Worm (Caenorhabditis elegans) whole organism, L3 larva: ENCODE measurements around the gene dnj-24.

ENCODE experiments used
- ama-1 ChIP-seq: fragments of 150-350 bp; optimal IDR thresholded peaks from 2 replicates; lab custom pipeline; 2018
- ceh-16 ChIP-seq: sonication (generic microtip); optimal IDR thresholded peaks from 2 replicates; lab custom pipeline; 2017; ENCODE audit warnings: missing biosample characterization, missing genetic modification characterization
- ceh-28 ChIP-seq: fragments of 150-350 bp; optimal IDR thresholded peaks from 2 replicates; lab custom pipeline; 2014; ENCODE audit warnings: missing biosample characterization, missing genetic modification reagents, missing genetic modification characterization
- daf-12 ChIP-seq: fragments of 150-350 bp; optimal IDR thresholded peaks from 2 replicates; lab custom pipeline; 2014; ENCODE audit warnings: missing biosample characterization, missing genetic modification reagents, missing genetic modification characterization
- egl-5 ChIP-seq: fragments of 150-350 bp; optimal IDR thresholded peaks from 2 replicates; lab custom pipeline; 2017; ENCODE audit warnings: missing biosample characterization, missing genetic modification reagents, missing genetic modification characterization, inconsistent platforms
- elt-2 ChIP-seq: sonication (generic microtip); optimal IDR thresholded peaks from 2 replicates; lab custom pipeline; 2016; ENCODE audit warnings: missing genetic modification reagents, mild to moderate bottlenecking, missing genetic modification characterization, missing compliant biosample characterization
- elt-3 ChIP-seq, 3 experiments: fragments of 150-350 bp in 1 of 3; sonication (generic microtip) in 2 of 3; optimal IDR thresholded peaks; 2 replicates in 2 of 3; 4 replicates in 1 of 3; lab custom pipeline; 2014 to 2017; ENCODE audit warnings: missing biosample characterization in 3 of 3, missing genetic modification characterization in 3 of 3
- fkh-10 ChIP-seq: sonication (generic microtip); optimal IDR thresholded peaks from 2 replicates; lab custom pipeline; 2017; ENCODE audit warnings: missing biosample characterization, missing genetic modification reagents, missing genetic modification characterization
- fkh-2 ChIP-seq: fragments of 150-350 bp; optimal IDR thresholded peaks from 2 replicates; lab custom pipeline; 2014; ENCODE audit warnings: missing biosample characterization, missing genetic modification reagents, missing genetic modification characterization
- hmg-11 ChIP-seq: sonication (generic microtip); optimal IDR thresholded peaks from 2 replicates; lab custom pipeline; 2016; ENCODE audit warnings: missing genetic modification characterization, missing compliant biosample characterization
- lin-15B ChIP-seq: fragments of 150-350 bp; optimal IDR thresholded peaks from 2 replicates; lab custom pipeline; 2014; ENCODE audit warnings: missing biosample characterization, missing genetic modification characterization
- lin-39 ChIP-seq: fragments of 150-350 bp; optimal IDR thresholded peaks from 2 replicates; lab custom pipeline; 2018; ENCODE audit warnings: missing biosample characterization, missing genetic modification reagents, missing genetic modification characterization
- mml-1 ChIP-seq: fragments of 150-350 bp; sonication (generic microtip); optimal IDR thresholded peaks from 3 replicates; lab custom pipeline; 2014; ENCODE audit warnings: missing biosample characterization, missing genetic modification characterization
- nfya-1 ChIP-seq: sonication (generic microtip); optimal IDR thresholded peaks from 2 replicates; lab custom pipeline; 2017; ENCODE audit warnings: missing genetic modification characterization, mild to moderate bottlenecking, missing compliant biosample characterization, antibody characterized with exemption, moderate library complexity; ENCODE audit not compliant: insufficient read depth
- nhr-11 ChIP-seq: fragments of 150-350 bp; optimal IDR thresholded peaks from 2 replicates; lab custom pipeline; 2014; ENCODE audit warnings: missing biosample characterization, missing genetic modification characterization
- nhr-23 ChIP-seq: fragments of 150-350 bp; optimal IDR thresholded peaks from 2 replicates; lab custom pipeline; 2014; ENCODE audit warnings: missing biosample characterization, missing genetic modification reagents, missing genetic modification characterization
- nhr-237 ChIP-seq: fragments of 150-350 bp; optimal IDR thresholded peaks from 2 replicates; lab custom pipeline; 2014; ENCODE audit warnings: missing biosample characterization, missing genetic modification characterization
- nhr-25 ChIP-seq: sonication (generic microtip); optimal IDR thresholded peaks from 2 replicates; lab custom pipeline; 2017; ENCODE audit warnings: missing biosample characterization, missing genetic modification characterization
- nhr-43 ChIP-seq: sonication (generic microtip); optimal IDR thresholded peaks from 2 replicates; lab custom pipeline; 2016; ENCODE audit warnings: mild to moderate bottlenecking, missing genetic modification characterization, missing compliant biosample characterization; ENCODE audit not compliant: poor library complexity, severe bottlenecking
- nhr-67 ChIP-seq: fragments of 150-350 bp; optimal IDR thresholded peaks from 2 replicates; lab custom pipeline; 2014; ENCODE audit warnings: missing biosample characterization, missing genetic modification characterization
- nhr-76 ChIP-seq: fragments of 150-350 bp; sonication (generic microtip); optimal IDR thresholded peaks from 5 replicates; lab custom pipeline; 2014; ENCODE audit warnings: missing biosample characterization, missing genetic modification characterization
- pha-4 ChIP-seq: fragments of 150-350 bp; optimal IDR thresholded peaks from 2 replicates; lab custom pipeline; 2014; ENCODE audit warnings: missing biosample characterization, missing genetic modification reagents, missing genetic modification characterization
- pqm-1 ChIP-seq: fragments of 150-350 bp; optimal IDR thresholded peaks from 2 replicates; lab custom pipeline; 2017; ENCODE audit warnings: missing biosample characterization, missing genetic modification characterization, inconsistent platforms
- skn-1 ChIP-seq: fragments of 150-350 bp; optimal IDR thresholded peaks from 2 replicates; lab custom pipeline; 2014; ENCODE audit warnings: missing biosample characterization, missing genetic modification characterization
- snpc-4 ChIP-seq: fragments of 150-350 bp; optimal IDR thresholded peaks from 2 replicates; lab custom pipeline; 2014; ENCODE audit warnings: missing biosample characterization, missing genetic modification characterization
- unc-39 ChIP-seq: sonication (generic microtip); optimal IDR thresholded peaks from 4 replicates; lab custom pipeline; 2017; ENCODE audit warnings: missing biosample characterization, missing genetic modification characterization
- unc-62 ChIP-seq: fragments of 150-350 bp; sonication (generic microtip); optimal IDR thresholded peaks from 4 replicates; lab custom pipeline; 2014; ENCODE audit warnings: missing biosample characterization, missing genetic modification reagents, missing genetic modification characterization
- zag-1 ChIP-seq: fragments of 150-350 bp; optimal IDR thresholded peaks from 2 replicates; lab custom pipeline; 2014; ENCODE audit warnings: missing biosample characterization, missing genetic modification characterization
- ztf-11 ChIP-seq: fragments of 150-350 bp; optimal IDR thresholded peaks from 2 replicates; lab custom pipeline; 2014; ENCODE audit warnings: missing biosample characterization, missing genetic modification characterization
- ztf-4 ChIP-seq: fragments of 150-350 bp; optimal IDR thresholded peaks from 2 replicates; lab custom pipeline; 2014; ENCODE audit warnings: missing biosample characterization, missing genetic modification characterization

dnj-24 gene

DNA sequence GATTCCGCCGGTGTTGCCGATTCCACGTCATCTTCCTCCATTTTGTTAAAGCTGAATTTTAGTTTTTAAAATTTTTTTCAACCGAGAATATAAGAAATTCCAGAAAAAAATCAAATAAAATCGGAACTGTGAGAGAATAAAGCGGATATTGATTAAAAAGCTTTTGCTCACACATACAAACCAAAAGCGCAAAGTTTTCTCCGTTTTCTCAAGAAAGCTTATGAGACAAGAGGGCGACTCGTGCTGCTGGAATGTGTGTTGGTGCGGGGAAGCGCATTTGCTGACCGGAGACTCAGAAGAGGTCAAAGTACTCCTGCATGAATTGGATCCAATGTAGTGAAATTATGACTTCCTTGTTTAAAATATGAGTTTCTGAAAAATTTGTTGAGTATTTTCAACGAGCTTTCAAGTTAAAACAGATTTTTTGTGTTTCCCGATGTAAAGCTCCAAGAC is 44.0 kb downstream of the dnj-24 start, which contains the start of gene paqr-2:
paqr-2 (minus strand) TSS at position 51 of the 453 bp plus-strand sequence.
- TF ChIP-seq hmg-11 (tag; lab: Kevin White, UChicago) = no peak
- TF ChIP-seq pqm-1 (tag; lab: Kevin White, UChicago) = peak; percentile 16
- TF ChIP-seq lin-15B (tag; lab: Kevin White, UChicago) = peak; percentile 63
- peak; percentile 51 for TF ChIP-seq pha-4
- no peak for TF ChIP-seq unc-62 (GFP tag; lab: Kevin White, UChicago)
- TF ChIP-seq nhr-23 (tag; lab: Kevin White, UChicago) = peak; percentile 13
- peak; percentile 44 for TF ChIP-seq nfya-1 (tag; lab: Kevin White, UChicago)
- peak; percentile 3 for TF ChIP-seq elt-2 (tag; lab: Kevin White, UChicago)
- TF ChIP-seq snpc-4 (tag; lab: Kevin White, UChicago) = peak; percentile 2
- TF ChIP-seq nhr-43 (tag; lab: Kevin White, UChicago) = no peak

- TF ChIP-seq snpc-4 (tag; lab: Kevin White, UChicago) (no peak), nfya-1 (tag; lab: Kevin White, UChicago) (peak; percentile 19), pha-4 (peak; percentile 16)
Measured at ce11 chrIII:5375001-5375532, 48.8 kb downstream of the dnj-24 start.

DNA sequence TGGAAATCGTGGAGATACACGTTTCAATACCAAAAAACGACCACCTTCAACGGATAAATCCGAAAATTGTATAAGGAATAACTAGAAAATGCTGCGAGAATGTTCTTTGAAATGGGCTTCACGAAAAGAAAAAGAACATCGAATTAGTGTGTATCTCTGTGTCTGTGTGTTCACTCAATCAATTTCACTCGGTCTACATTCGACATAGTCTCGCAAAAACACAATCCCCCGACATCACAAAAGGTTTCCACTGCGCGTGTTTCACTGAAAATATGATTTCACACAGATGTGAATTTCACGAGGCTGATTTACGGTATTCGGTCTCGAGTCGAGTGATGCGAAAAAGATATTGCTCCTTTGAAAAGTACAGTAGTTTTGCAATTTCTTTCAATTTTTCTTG is 50.2 kb downstream of the dnj-24 start:
- no peak for TF ChIP-seq ztf-4
- TF ChIP-seq ama-1 (lab: Kevin White, UChicago) = peak; percentile 34
- no peak for TF ChIP-seq ceh-28 (tag; lab: Kevin White, UChicago)
- TF ChIP-seq mml-1 = no peak
- TF ChIP-seq fkh-10 (GFP tag; lab: Kevin White, UChicago) = no peak
- TF ChIP-seq zag-1 (tag; lab: Kevin White, UChicago) = no peak
- no peak for TF ChIP-seq egl-5 (tag; lab: Kevin White, UChicago)
- TF ChIP-seq skn-1 (tag; lab: Kevin White, UChicago) = no peak
- TF ChIP-seq fkh-2 (tag; lab: Kevin White, UChicago) = no peak
- TF ChIP-seq nhr-25 (tag; lab: Kevin White, UChicago) = peak; percentile 5
- TF ChIP-seq unc-62 (GFP tag; lab: Kevin White, UChicago) = no peak

- no peak for TF ChIP-seq nhr-237 (tag; lab: Kevin White, UChicago)
- no peak for TF ChIP-seq elt-2 (tag; lab: Kevin White, UChicago)
- no peak for TF ChIP-seq nhr-67
- TF ChIP-seq ceh-28 (tag; lab: Kevin White, UChicago) = no peak
- peak; percentile 66 for TF ChIP-seq ama-1 (lab: Kevin White, UChicago)
- no peak for TF ChIP-seq nhr-11
- no peak for TF ChIP-seq unc-39 (tag; lab: Kevin White, UChicago)
- peak; percentile 8 for TF ChIP-seq nhr-43 (tag; lab: Kevin White, UChicago)
- no peak for TF ChIP-seq daf-12
- TF ChIP-seq lin-39 (tag; lab: Kevin White, UChicago) = no peak
- no peak for TF ChIP-seq elt-3 (tag; optimal IDR thresholded peaks at IDR 0.05; lab: Kevin White, UChicago)
- peak; percentile 90 for TF ChIP-seq pha-4
- no peak for TF ChIP-seq ceh-16 (tag; lab: Kevin White, UChicago)
- no peak for TF ChIP-seq nfya-1 (tag; lab: Kevin White, UChicago)
- no peak for TF ChIP-seq fkh-2 (tag; lab: Kevin White, UChicago)
- no peak for TF ChIP-seq nhr-76
- no peak for TF ChIP-seq mml-1
- no peak for TF ChIP-seq ztf-11 (tag; lab: Kevin White, UChicago)
- peak; percentile 31 for TF ChIP-seq fkh-10 (GFP tag; lab: Kevin White, UChicago)
Measured at ce11 chrIII:5372884-5373283, 51.0 kb downstream of the dnj-24 start.

ce11 chrIII:5371226-5371926 is 52.5 kb downstream of the dnj-24 start, which contains the start of gene szy-2:
Gene szy-2, minus strand, starts transcription at chrIII:5371276.
- TF ChIP-seq pha-4 = no peak
- TF ChIP-seq lin-39 (tag; lab: Kevin White, UChicago) = peak; percentile 64
